Fruit fly (Drosophila melanogaster) whole organism, prepupa: ENCODE data around the gene Cbl.

ENCODE experiments used
- Blimp-1 ChIP-seq: fragments of 200-800 bp; sonication (Bioruptor generic); optimal IDR thresholded peaks from 3 replicates; lab custom pipeline; 2017; ENCODE audit warnings: missing biosample characterization, missing genetic modification characterization, mild to moderate bottlenecking, moderate library complexity, missing genetic modification reagents
- CG11294 ChIP-seq: fragments of 200-800 bp; sonication (Bioruptor generic); IDR thresholded peaks from 2 replicates; pipeline ENCODE4 v1.3.6; 2022; ENCODE audit warnings: missing biosample characterization, missing genetic modification characterization
- CG11762 ChIP-seq: fragments of 200-800 bp; sonication (Bioruptor generic); optimal IDR thresholded peaks from 3 replicates; lab custom pipeline; 2016; ENCODE audit warnings: missing biosample characterization, missing genetic modification characterization; ENCODE audit not compliant: insufficient read depth
- CG11902 ChIP-seq: fragments of 200-800 bp; sonication (Bioruptor generic); optimal IDR thresholded peaks from 3 replicates; lab custom pipeline; 2016; ENCODE audit warnings: missing biosample characterization, missing genetic modification characterization
- CG1621 ChIP-seq: fragments of 200-800 bp; sonication (Bioruptor generic); optimal IDR thresholded peaks from 3 replicates; lab custom pipeline; 2018; ENCODE audit warnings: missing biosample characterization, mild to moderate bottlenecking, missing genetic modification characterization
- CG3032 ChIP-seq: fragments of 200-800 bp; optimal IDR thresholded peaks from 2 replicates; lab custom pipeline; 2019; ENCODE audit warnings: missing biosample characterization, mild to moderate bottlenecking, missing genetic modification characterization, moderate library complexity
- CG32006 ChIP-seq: fragments of 200-800 bp; sonication (Bioruptor generic); optimal IDR thresholded peaks from 3 replicates; lab custom pipeline; 2017; ENCODE audit warnings: missing biosample characterization, mild to moderate bottlenecking, missing genetic modification characterization
- CG4318 ChIP-seq: fragments of 200-800 bp; sonication (Bioruptor generic); optimal IDR thresholded peaks from 3 replicates; lab custom pipeline; 2017; ENCODE audit warnings: missing biosample characterization, mild to moderate bottlenecking, missing genetic modification characterization
- CG6163 ChIP-seq: fragments of 200-800 bp; sonication (Bioruptor generic); IDR thresholded peaks from 3 replicates; pipeline ENCODE4 v1.3.6; 2022; ENCODE audit warnings: missing biosample characterization, missing genetic modification characterization
- CG6808 ChIP-seq: fragments of 200-800 bp; sonication (Bioruptor generic); optimal IDR thresholded peaks from 3 replicates; lab custom pipeline; 2017; ENCODE audit warnings: missing biosample characterization, missing genetic modification characterization, mild to moderate bottlenecking, moderate library complexity, missing genetic modification reagents
- CG6854 ChIP-seq: fragments of 200-800 bp; sonication (Bioruptor generic); optimal IDR thresholded peaks from 2 replicates; lab custom pipeline; 2017; ENCODE audit warnings: missing biosample characterization, mild to moderate bottlenecking, missing genetic modification characterization
- CG7368 ChIP-seq: fragments of 200-800 bp; sonication (Bioruptor generic); optimal IDR thresholded peaks from 3 replicates; lab custom pipeline; 2016; ENCODE audit warnings: missing biosample characterization, missing genetic modification characterization
- CG8319 ChIP-seq: fragments of 200-800 bp; sonication (Bioruptor generic); optimal IDR thresholded peaks from 3 replicates; lab custom pipeline; 2016; ENCODE audit warnings: missing biosample characterization, missing genetic modification characterization
- CG8632 ChIP-seq: fragments of 200-800 bp; sonication (Bioruptor generic); optimal IDR thresholded peaks from 3 replicates; lab custom pipeline; 2016; ENCODE audit warnings: missing biosample characterization, missing genetic modification characterization
- CG9139 ChIP-seq: fragments of 200-800 bp; sonication (Bioruptor generic); optimal IDR thresholded peaks from 3 replicates; lab custom pipeline; 2017; ENCODE audit warnings: missing biosample characterization, mild to moderate bottlenecking, missing genetic modification characterization
- Eip75B ChIP-seq: fragments of 200-800 bp; sonication (Bioruptor generic); optimal IDR thresholded peaks from 3 replicates; lab custom pipeline; 2016; ENCODE audit warnings: missing biosample characterization, missing genetic modification characterization
- Ets21C ChIP-seq: fragments of 200-800 bp; sonication (Bioruptor generic); optimal IDR thresholded peaks from 3 replicates; lab custom pipeline; 2016; ENCODE audit warnings: missing biosample characterization, missing genetic modification characterization
- Ets96B ChIP-seq: fragments of 200-800 bp; optimal IDR thresholded peaks from 2 replicates; lab custom pipeline; 2019; ENCODE audit warnings: missing biosample characterization, mild to moderate bottlenecking, missing genetic modification characterization, moderate library complexity
- Gug ChIP-seq: fragments of 200-800 bp; sonication (Bioruptor generic); IDR thresholded peaks from 2 replicates; pipeline ENCODE4 v1.3.6; 2022; ENCODE audit warnings: missing biosample characterization, missing genetic modification characterization
- Hr38 ChIP-seq: sonication (Bioruptor generic); optimal IDR thresholded peaks from 2 replicates; lab custom pipeline; 2016; ENCODE audit warnings: missing biosample characterization, missing genetic modification characterization
- Hr39 ChIP-seq: fragments of 200-800 bp; sonication (Bioruptor generic); optimal IDR thresholded peaks from 2 replicates; lab custom pipeline; 2016; ENCODE audit warnings: missing biosample characterization, missing genetic modification characterization
- Lpt ChIP-seq: fragments of 200-800 bp; sonication (Bioruptor generic); optimal IDR thresholded peaks from 3 replicates; lab custom pipeline; 2016; ENCODE audit warnings: missing biosample characterization, missing genetic modification characterization
- OdsH ChIP-seq: fragments of 200-800 bp; sonication (Bioruptor generic); optimal IDR thresholded peaks from 3 replicates; lab custom pipeline; 2016; ENCODE audit warnings: missing biosample characterization, missing genetic modification characterization
- Smox ChIP-seq: fragments of 200-800 bp; sonication (Bioruptor generic); optimal IDR thresholded peaks from 3 replicates; lab custom pipeline; 2016; ENCODE audit warnings: missing biosample characterization, missing genetic modification characterization
- Sox102F ChIP-seq: fragments of 200-800 bp; sonication (Bioruptor generic); optimal IDR thresholded peaks from 2 replicates; lab custom pipeline; 2016; ENCODE audit warnings: missing biosample characterization, mild to moderate bottlenecking, missing genetic modification characterization
- achi ChIP-seq: fragments of 200-800 bp; sonication (Bioruptor generic); optimal IDR thresholded peaks from 3 replicates; lab custom pipeline; 2016; ENCODE audit warnings: missing biosample characterization, missing genetic modification characterization
- acj6 ChIP-seq: fragments of 200-800 bp; sonication (Bioruptor generic); optimal IDR thresholded peaks from 3 replicates; lab custom pipeline; 2016; ENCODE audit warnings: missing biosample characterization, missing genetic modification characterization
- cyc ChIP-seq: fragments of 200-800 bp; sonication (Bioruptor generic); optimal IDR thresholded peaks from 3 replicates; lab custom pipeline; 2016; ENCODE audit warnings: missing biosample characterization, missing genetic modification characterization
- dsx ChIP-seq: fragments of 200-800 bp; optimal IDR thresholded peaks from 3 replicates; lab custom pipeline; 2019; ENCODE audit warnings: missing biosample characterization, mild to moderate bottlenecking, missing genetic modification characterization, moderate library complexity; ENCODE audit not compliant: poor library complexity, severe bottlenecking
- eg ChIP-seq: fragments of 200-800 bp; sonication (Bioruptor generic); IDR thresholded peaks from 3 replicates; pipeline ENCODE4 v1.3.6; 2022; ENCODE audit warnings: missing biosample characterization, missing genetic modification characterization
- fd85E ChIP-seq: fragments of 200-800 bp; sonication (Bioruptor generic); optimal IDR thresholded peaks from 3 replicates; lab custom pipeline; 2016; ENCODE audit warnings: missing biosample characterization, missing genetic modification characterization
- fkh ChIP-seq: fragments of 200-800 bp; sonication (Bioruptor generic); optimal IDR thresholded peaks from 3 replicates; lab custom pipeline; 2017; ENCODE audit warnings: missing biosample characterization, mild to moderate bottlenecking, missing genetic modification characterization, moderate library complexity
- lz ChIP-seq: fragments of 200-800 bp; sonication (Bioruptor generic); optimal IDR thresholded peaks from 3 replicates; lab custom pipeline; 2016; ENCODE audit warnings: missing biosample characterization, missing genetic modification characterization
- pdm3 ChIP-seq: fragments of 200-800 bp; sonication (Bioruptor generic); optimal IDR thresholded peaks from 3 replicates; lab custom pipeline; 2016; ENCODE audit warnings: missing biosample characterization, missing genetic modification characterization
- salr ChIP-seq, 2 experiments: fragments of 200-800 bp; sonication (Bioruptor generic); optimal IDR thresholded peaks; 3 replicates each; lab custom pipeline; 2016 to 2018; ENCODE audit warnings: missing biosample characterization in 2 of 2, missing genetic modification characterization in 2 of 2, mild to moderate bottlenecking in 1 of 2
- spab ChIP-seq: fragments of 200-800 bp; sonication (Bioruptor generic); optimal IDR thresholded peaks from 2 replicates; lab custom pipeline; 2017; ENCODE audit warnings: missing biosample characterization, mild to moderate bottlenecking, missing genetic modification characterization, missing genetic modification reagents
- ss ChIP-seq, 2 experiments: fragments of 200-800 bp; sonication (Bioruptor generic); optimal IDR thresholded peaks; 2 replicates in 1 of 2; 3 replicates in 1 of 2; lab custom pipeline; 2017 to 2018; ENCODE audit warnings: mild to moderate bottlenecking in 2 of 2, missing biosample characterization in 2 of 2, missing genetic modification characterization in 2 of 2, moderate library complexity in 1 of 2
- svp ChIP-seq: fragments of 200-800 bp; sonication (Bioruptor generic); peaks from one replicate; lab custom pipeline; 2016; ENCODE audit warnings: missing biosample characterization, missing genetic modification characterization
- topi ChIP-seq: fragments of 200-800 bp; sonication (Bioruptor generic); optimal IDR thresholded peaks from 3 replicates; lab custom pipeline; 2016; ENCODE audit warnings: missing biosample characterization, missing genetic modification characterization
- vri ChIP-seq: fragments of 200-800 bp; sonication (Bioruptor generic); optimal IDR thresholded peaks from 3 replicates; lab custom pipeline; 2016; ENCODE audit warnings: missing biosample characterization, mild to moderate bottlenecking, missing genetic modification characterization

The Cbl gene

dm6 chr3L:8398763-8399445 lies 25.9 kb upstream of the Cbl start (continued):
- no peak for TF ChIP-seq cyc (GFP tag; lab: Kevin White, UChicago)

dm6 chr3L:8405123-8405522 lies 19.6 kb upstream of the Cbl start, which contains the start of the genes Tpt, mkg-p and CG13667:
Tpt (minus strand) TSS chr3L:8405277.
mkg-p (minus strand) TSS chr3L:8405277.
CG13667 (plus strand) TSS chr3L:8405454.
- TF ChIP-seq vri (GFP tag; lab: Kevin White, UChicago) (no peak), CG1621 (tag; lab: Kevin White, UChicago) (peak; percentile 54), CG6854 (no peak)

DNA sequence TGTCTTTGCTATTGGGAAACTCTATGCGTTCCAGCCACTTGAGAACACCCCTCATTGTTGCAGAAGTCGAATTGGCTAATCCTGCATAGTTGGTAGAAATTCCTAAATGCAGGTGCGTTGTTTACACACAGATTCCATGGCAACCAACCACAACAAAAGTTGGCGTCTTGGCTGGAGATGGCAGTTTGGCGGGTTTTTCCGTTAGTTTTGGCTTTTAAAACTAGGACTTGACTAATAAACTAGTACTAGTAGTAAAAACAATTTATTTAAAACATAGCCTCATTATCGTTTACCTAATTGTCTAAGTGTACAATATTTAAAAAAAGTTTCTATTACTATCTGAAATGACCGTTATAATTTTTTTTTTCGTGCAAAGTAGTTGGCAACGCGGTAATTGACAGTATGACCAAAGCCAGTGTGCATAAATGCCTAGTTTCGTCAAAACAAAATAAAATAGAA lies 13.3 kb upstream of the Cbl start, which contains the start of gene Exo70:
Gene Exo70, plus strand, starts transcription at position 413 of the 459 bp plus-strand sequence.
- TF ChIP-seq CG3032 (tag; lab: Kevin White, UChicago) (peak; percentile 29), CG11762 (no peak), eg (GFP tag; lab: Robert Waterston, UW) (0 out of 3 replicates have a peak, but pooled peaks have one; percentile 8), CG11294 (GFP tag; lab: Robert Waterston, UW) (no peak), fkh (GFP tag; lab: Kevin White, UChicago) (peak; percentile 74), CG1621 (tag; lab: Kevin White, UChicago) (no peak), Sox102F (GFP tag; lab: Kevin White, UChicago) (no peak), fd85E (GFP tag; lab: Kevin White, UChicago) (no peak), Hr39 (GFP tag; lab: Kevin White, UChicago) (no peak), CG32006 (peak; percentile 77), salr (GFP tag; optimal IDR thresholded peaks at IDR 0.05; lab: Kevin White, UChicago) (no peak), OdsH (GFP tag; lab: Kevin White, UChicago) (no peak), Hr38 (GFP tag; lab: Kevin White, UChicago) (no peak)

DNA sequence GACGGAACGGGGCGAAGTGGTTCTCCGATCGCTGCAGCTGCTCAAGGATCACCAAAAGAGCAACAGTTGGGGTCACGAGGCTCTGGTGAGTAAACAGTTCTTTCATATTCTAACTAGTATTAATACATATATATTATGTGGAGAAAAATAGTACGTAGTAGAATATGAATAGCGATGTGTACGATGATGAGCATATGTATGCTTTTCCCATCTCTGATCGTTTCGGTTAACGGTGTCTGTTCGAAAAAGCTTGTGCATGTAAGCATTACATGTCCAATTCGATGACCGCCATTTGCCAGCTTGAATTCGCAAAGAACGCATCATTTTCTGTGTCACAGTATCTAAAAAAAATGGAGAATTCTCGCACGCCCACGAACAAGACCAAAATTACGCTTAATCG lies 12.0 kb upstream of the Cbl start, which contains the start of the genes Oseg1 and mtrm:
Gene Oseg1, minus strand, starts transcription at position 101 of the 400 bp plus-strand sequence.
Gene mtrm, plus strand, starts transcription at position 288 of the 400 bp plus-strand sequence.
- no peak for TF ChIP-seq Lpt
- TF ChIP-seq Gug (GFP tag; lab: Robert Waterston, UW) = no peak
- no peak for TF ChIP-seq topi (GFP tag; lab: Kevin White, UChicago)
- no peak for TF ChIP-seq CG8632
- TF ChIP-seq CG6163 = no peak
- TF ChIP-seq, all 60 proteins: peak for 0

DNA sequence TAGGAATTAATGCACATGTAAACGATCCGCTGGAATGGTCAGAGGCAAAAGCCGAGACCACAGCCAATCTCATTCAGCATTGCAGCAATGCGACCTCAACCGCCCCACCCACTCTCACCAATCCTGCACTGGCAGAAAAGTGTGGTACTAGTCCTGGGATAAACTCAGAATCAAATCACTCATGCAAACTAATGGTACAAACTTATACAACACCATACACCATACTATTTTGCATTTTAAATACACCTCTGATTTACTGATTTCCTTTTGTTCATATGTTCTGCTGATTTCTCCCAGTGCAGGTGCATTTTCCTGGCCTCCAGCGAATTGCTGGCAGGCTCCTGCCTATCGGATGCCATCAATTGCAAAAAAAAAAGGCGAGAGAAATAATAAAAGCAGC lies 5.8 kb upstream of the Cbl start:
- TF ChIP-seq Hr39 (GFP tag; lab: Kevin White, UChicago) (peak; percentile 40), CG6808 (no peak), CG8632 (peak; percentile 41), Lpt (peak; percentile 88), Eip75B (GFP tag; lab: Kevin White, UChicago) (peak; percentile 79), fkh (GFP tag; lab: Kevin White, UChicago) (no peak), Blimp-1 (GFP tag; lab: Kevin White, UChicago) (no peak), CG8319 (GFP tag; lab: Kevin White, UChicago) (peak; percentile 31), vri (GFP tag; lab: Kevin White, UChicago) (no peak), svp (GFP tag; lab: Kevin White, UChicago) (no peak), lz (peak; percentile 64), achi (GFP tag; lab: Kevin White, UChicago) (peak; percentile 82), spab (GFP tag; lab: Kevin White, UChicago) (peak; percentile 57), fd85E (GFP tag; lab: Kevin White, UChicago) (no peak), Smox (no peak), Gug (GFP tag; lab: Robert Waterston, UW) (peak; percentile 97), dsx (peak; percentile 55), CG11294 (GFP tag; lab: Robert Waterston, UW) (peak; percentile 84), pdm3 (GFP tag; lab: Kevin White, UChicago) (peak; percentile 78), CG4318 (GFP tag; lab: Kevin White, UChicago) (peak; percentile 89), ss (GFP tag; optimal IDR thresholded peaks at IDR 0.05; lab: Kevin White, UChicago) (no peak), Ets21C (GFP tag; lab: Kevin White, UChicago) (no peak), topi (GFP tag; lab: Kevin White, UChicago) (peak; percentile 54), CG9139 (GFP tag; lab: Kevin White, UChicago) (peak; percentile 36), Ets96B (tag; lab: Kevin White, UChicago) (peak; percentile 68), salr (GFP tag; optimal IDR thresholded peaks at IDR 0.05; lab: Kevin White, UChicago) (peak; percentile 43 to 72), acj6 (GFP tag; lab: Kevin White, UChicago) (peak; percentile 73), CG11902 (no peak), CG6163 (peak; percentile 94), CG7368 (GFP tag; lab: Kevin White, UChicago) (no peak)
